Fruit fly (Drosophila melanogaster) whole organism: ENCODE results near the gene CG31468.

ENCODE experiments used
- CG8478 ChIP-seq: fragments of >200 bp; optimal IDR thresholded peaks from 2 replicates; lab custom pipeline; 2018; ENCODE audit warnings: inconsistent platforms
- Dll ChIP-seq: fragments of >200 bp; optimal IDR thresholded peaks from 2 replicates; lab custom pipeline; 2017
- pan ChIP-seq: fragments of >200 bp; optimal IDR thresholded peaks from 2 replicates; lab custom pipeline; 2017
- usp ChIP-seq: fragments of >200 bp; optimal IDR thresholded peaks from 2 replicates; lab custom pipeline; 2017; ENCODE audit warnings: missing biosample characterization, missing genetic modification characterization, mixed read lengths

DNA sequence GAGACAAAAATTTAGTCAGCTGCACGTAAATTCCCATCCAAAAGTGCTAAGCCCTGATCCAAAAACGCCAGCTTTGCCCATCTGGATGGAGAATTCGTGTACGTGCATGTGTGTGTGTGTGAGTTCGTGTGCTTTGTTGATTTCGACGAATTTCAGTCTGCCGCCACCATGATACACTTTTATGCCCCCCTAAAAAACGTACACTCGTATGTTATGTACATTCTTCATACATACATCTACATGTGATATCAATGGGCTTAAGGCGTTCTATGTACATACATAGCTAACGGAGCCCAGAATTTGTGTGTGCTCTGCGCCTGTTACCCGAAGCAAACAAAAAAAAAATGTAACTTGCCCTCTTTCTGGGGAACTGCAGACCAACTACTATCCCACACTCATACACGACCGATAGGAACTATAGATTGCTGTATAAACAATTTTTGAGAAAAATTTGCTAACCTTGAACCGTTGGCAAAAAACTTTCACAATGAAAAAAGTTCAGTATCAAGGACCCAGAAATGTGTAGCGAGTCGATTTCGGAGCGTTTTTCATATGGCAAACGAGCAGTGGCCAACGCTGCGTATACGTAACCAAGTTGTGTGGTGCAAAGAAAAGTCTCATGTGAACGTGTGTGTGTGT lies 25.7 kb upstream of the CG31468 start:
- TF ChIP-seq usp (no peak), Dll (lab: Kevin White, UChicago) (no peak), CG8478 (lab: Kevin White, UChicago) (no peak), pan (lab: Kevin White, UChicago) (no peak)
